Worm (Caenorhabditis elegans): ENCODE results near the gene F20C5.6.

The F20C5.6 gene

ce11 chrIV:8754146-8754545 lies 18.9 kb downstream of the F20C5.6 start:
- TF ChIP-seq aly-2 (tag; optimal IDR thresholded peaks at IDR 0.05) (no peak), C34F6.9 (tag; optimal IDR thresholded peaks at IDR 0.05) (no peak), unc-39 (tag; optimal IDR thresholded peaks at IDR 0.05) (no peak), ceh-82 (tag; optimal IDR thresholded peaks at IDR 0.05) (no peak), ZK546.5 (tag; optimal IDR thresholded peaks at IDR 0.05) (no peak), mbf-1 (tag; optimal IDR thresholded peaks at IDR 0.05) (no peak), blmp-1 (tag; optimal IDR thresholded peaks at IDR 0.05; ENCODE audit: insufficient read depth) (no peak), nhr-12 (tag; optimal IDR thresholded peaks at IDR 0.05) (no peak), mab-5 (tag; optimal IDR thresholded peaks at IDR 0.05) (no peak), nhr-10 (tag; optimal IDR thresholded peaks at IDR 0.05) (no peak), lsy-2 (tag; optimal IDR thresholded peaks at IDR 0.05) (no peak), ztf-1 (GFP tag; conservative IDR thresholded peaks at IDR 0.05) (no peak), R02D3.7 (tag; optimal IDR thresholded peaks at IDR 0.05) (no peak), unc-55 (GFP tag; optimal IDR thresholded peaks at IDR 0.05) (no peak), zag-1 (tag; optimal IDR thresholded peaks at IDR 0.05) (no peak), sem-4 (tag; optimal IDR thresholded peaks at IDR 0.05) (no peak), lin-13 (GFP tag; optimal IDR thresholded peaks at IDR 0.05) (no peak), mdl-1 (tag; optimal IDR thresholded peaks at IDR 0.05) (no peak)

ce11 chrIV:8752492-8752891 lies 20.5 kb downstream of the F20C5.6 start:
- TF ChIP-seq nhr-12 (tag; optimal IDR thresholded peaks at IDR 0.05) (no peak), F13H6.1 (tag; optimal IDR thresholded peaks at IDR 0.05) (no peak), nhr-77 (tag; optimal IDR thresholded peaks at IDR 0.05) (no peak), lsy-2 (tag; optimal IDR thresholded peaks at IDR 0.05) (no peak), nhr-237 (tag; optimal IDR thresholded peaks at IDR 0.05) (no peak), ztf-1 (GFP tag; conservative IDR thresholded peaks at IDR 0.05) (no peak), unc-62 (GFP tag; optimal IDR thresholded peaks at IDR 0.05) (no peak), blmp-1 (tag; optimal IDR thresholded peaks at IDR 0.05; ENCODE audit: insufficient read depth) (no peak), C34F6.9 (tag; optimal IDR thresholded peaks at IDR 0.05) (no peak), sma-3 (GFP tag; optimal IDR thresholded peaks at IDR 0.05) (no peak), peb-1 (tag; optimal IDR thresholded peaks at IDR 0.05) (no peak), ama-1 (optimal IDR thresholded peaks at IDR 0.05) (no peak), nhr-11 (tag; optimal IDR thresholded peaks at IDR 0.05) (no peak), fos-1 (tag; optimal IDR thresholded peaks at IDR 0.05) (no peak), ZK546.5 (tag; optimal IDR thresholded peaks at IDR 0.05) (no peak), sem-4 (tag; optimal IDR thresholded peaks at IDR 0.05) (no peak), mdl-1 (tag; optimal IDR thresholded peaks at IDR 0.05) (no peak), ztf-11 (tag; optimal IDR thresholded peaks at IDR 0.05) (no peak)

ce11 chrIV:8748967-8749366 lies 24.0 kb downstream of the F20C5.6 start:
- TF ChIP-seq lin-39 (tag; optimal IDR thresholded peaks at IDR 0.05) (no peak), elt-1 (tag; optimal IDR thresholded peaks at IDR 0.05) (no peak), snpc-4 (tag; optimal IDR thresholded peaks at IDR 0.05) (no peak), crh-2 (tag; optimal IDR thresholded peaks at IDR 0.05) (no peak), zag-1 (tag; optimal IDR thresholded peaks at IDR 0.05) (no peak), elt-3 (tag; optimal IDR thresholded peaks at IDR 0.05) (no peak), sma-3 (GFP tag; optimal IDR thresholded peaks at IDR 0.05) (no peak), nhr-25 (tag; optimal IDR thresholded peaks at IDR 0.05) (no peak), nhr-6 (tag; optimal IDR thresholded peaks at IDR 0.05) (no peak), ceh-16 (tag; optimal IDR thresholded peaks at IDR 0.05) (no peak), unc-62 (GFP tag; optimal IDR thresholded peaks at IDR 0.05) (no peak), gmeb-1 (tag; optimal IDR thresholded peaks at IDR 0.05) (no peak), blmp-1 (tag; optimal IDR thresholded peaks at IDR 0.05; ENCODE audit: insufficient read depth) (no peak), sma-9 (GFP tag; optimal IDR thresholded peaks at IDR 0.05) (no peak), sma-9 (tag; optimal IDR thresholded peaks at IDR 0.05) (no peak), nhr-129 (tag; optimal IDR thresholded peaks at IDR 0.05) (no peak), lin-13 (GFP tag; optimal IDR thresholded peaks at IDR 0.05) (no peak)
